Worm (Caenorhabditis elegans): ENCODE data around the gene T27E4.7.

DNA sequence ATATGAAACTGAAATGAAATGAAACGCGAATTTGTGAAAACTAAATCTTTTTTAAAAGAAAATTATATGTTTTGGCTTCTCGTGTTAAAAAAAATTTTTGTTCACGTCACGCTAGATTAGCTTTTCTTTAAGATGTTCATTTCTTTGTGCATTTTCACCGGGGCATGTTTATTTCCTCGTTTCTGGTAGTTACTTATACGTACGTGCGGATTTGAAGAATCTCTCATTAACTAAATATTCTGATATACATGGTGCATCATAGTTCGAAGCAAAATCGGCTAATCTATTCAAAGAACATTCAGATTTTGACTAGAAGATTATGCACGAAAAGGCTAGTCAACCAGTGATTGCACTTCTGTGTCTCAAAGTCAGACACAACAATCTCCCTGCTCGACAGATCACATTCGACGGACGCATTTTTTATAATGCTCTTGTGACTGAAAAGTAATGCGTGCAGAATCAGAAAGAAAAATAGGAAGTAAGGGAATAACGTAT lies 28.5 kb downstream of the T27E4.7 start, which contains the start of gene C25E10.17:
- TF ChIP-seq aly-2 (tag; optimal IDR thresholded peaks at IDR 0.05) (no peak), nhr-77 (tag; optimal IDR thresholded peaks at IDR 0.05) (no peak), nhr-237 (tag; optimal IDR thresholded peaks at IDR 0.05) (no peak), fkh-10 (GFP tag; optimal IDR thresholded peaks at IDR 0.05) (no peak), snpc-4 (tag; optimal IDR thresholded peaks at IDR 0.05) (no peak), lsy-12 (tag; optimal IDR thresholded peaks at IDR 0.05) (no peak), ceh-9 (tag; optimal IDR thresholded peaks at IDR 0.05) (no peak), skn-1 (tag; optimal IDR thresholded peaks at IDR 0.05) (no peak), nfya-1 (tag; optimal IDR thresholded peaks at IDR 0.05; ENCODE audit: insufficient read depth) (no peak), elt-1 (tag; optimal IDR thresholded peaks at IDR 0.05) (no peak), ceh-28 (tag; optimal IDR thresholded peaks at IDR 0.05) (no peak), elt-2 (tag; optimal IDR thresholded peaks at IDR 0.05) (no peak)
